Fruit fly (Drosophila melanogaster) whole organism, wandering third instar larva: ENCODE data around the gene CG3306.

Experiments
- Abd-B ChIP-seq: fragments of >200 bp; optimal IDR thresholded peaks from 2 replicates; lab custom pipeline; 2017; ENCODE audit warnings: missing biosample characterization, missing genetic modification characterization
- CG32264 ChIP-seq: fragments of 200-800 bp; sonication (Bioruptor generic); optimal IDR thresholded peaks from 2 replicates; lab custom pipeline; 2016; ENCODE audit warnings: missing biosample characterization, missing genetic modification characterization
- CG9705 ChIP-seq: fragments of 200-800 bp; sonication (Bioruptor generic); optimal IDR thresholded peaks from 2 replicates; lab custom pipeline; 2018; ENCODE audit warnings: missing biosample characterization, mild to moderate bottlenecking, missing genetic modification characterization
- CrebA ChIP-seq: fragments of 200-800 bp; sonication (Bioruptor generic); optimal IDR thresholded peaks from 2 replicates; lab custom pipeline; 2016; ENCODE audit warnings: missing biosample characterization, mild to moderate bottlenecking, missing genetic modification characterization, borderline replicate concordance
- Dfd ChIP-seq: fragments of >200 bp; optimal IDR thresholded peaks from 2 replicates; lab custom pipeline; 2017; ENCODE audit warnings: missing biosample characterization, missing genetic modification characterization
- Dif ChIP-seq: fragments of 200-275, 200-300 bp; sonication (Bioruptor generic); optimal IDR thresholded peaks from 2 replicates; lab custom pipeline; 2018; ENCODE audit warnings: missing biosample characterization, missing genetic modification characterization; ENCODE audit not compliant: partially characterized antibody
- GATAd ChIP-seq: sonication (Bioruptor generic); optimal IDR thresholded peaks from 2 replicates; lab custom pipeline; 2016; ENCODE audit warnings: missing biosample characterization, missing genetic modification characterization
- HLH106 ChIP-seq: fragments of 200-800 bp; optimal IDR thresholded peaks from 3 replicates; lab custom pipeline; 2019; ENCODE audit warnings: missing biosample characterization, mild to moderate bottlenecking, missing genetic modification characterization, moderate library complexity
- Hnf4 ChIP-seq: fragments of 200-800 bp; sonication (Bioruptor generic); optimal IDR thresholded peaks from 2 replicates; lab custom pipeline; 2016; ENCODE audit warnings: missing biosample characterization, mild to moderate bottlenecking, missing genetic modification characterization
- Hr78 ChIP-seq: fragments of >200 bp; optimal IDR thresholded peaks from 2 replicates; lab custom pipeline; 2017; ENCODE audit warnings: missing biosample characterization, missing genetic modification characterization
- Hr83 ChIP-seq: fragments of 200-300 bp; sonication (Bioruptor generic); optimal IDR thresholded peaks from 2 replicates; lab custom pipeline; 2016; ENCODE audit warnings: missing biosample characterization, mild to moderate bottlenecking, missing genetic modification characterization, moderate library complexity; ENCODE audit not compliant: poor library complexity, severe bottlenecking
- Mio ChIP-seq: sonication (Bioruptor generic); optimal IDR thresholded peaks from 2 replicates; lab custom pipeline; 2016; ENCODE audit warnings: missing biosample characterization, missing genetic modification characterization
- N ChIP-seq: fragments of >200 bp; optimal IDR thresholded peaks from 2 replicates; lab custom pipeline; 2018; ENCODE audit warnings: missing biosample characterization, missing external identifiers, missing genetic modification characterization
- Rel ChIP-seq, 2 experiments: fragments of 200-800 bp; sonication (Bioruptor generic) in 1 of 2; optimal IDR thresholded peaks; 2 replicates in 1 of 2; 3 replicates in 1 of 2; lab custom pipeline; 2016 to 2019; ENCODE audit warnings: mild to moderate bottlenecking in 2 of 2, missing biosample characterization in 2 of 2, missing genetic modification characterization in 2 of 2, moderate library complexity in 1 of 2
- Sp1 ChIP-seq: fragments of 200-800 bp; sonication (Bioruptor generic); optimal IDR thresholded peaks from 3 replicates; lab custom pipeline; 2019; ENCODE audit warnings: missing biosample characterization, mild to moderate bottlenecking, missing genetic modification characterization, moderate library complexity
- Vsx2 ChIP-seq: fragments of 200-300, 225-300 bp; sonication (Bioruptor generic); optimal IDR thresholded peaks from 2 replicates; lab custom pipeline; 2018; ENCODE audit warnings: missing biosample characterization, missing genetic modification characterization; ENCODE audit not compliant: partially characterized antibody
- br ChIP-seq: fragments of 200-800 bp; sonication (Bioruptor generic); optimal IDR thresholded peaks from 2 replicates; lab custom pipeline; 2016; ENCODE audit warnings: missing biosample characterization, missing genetic modification characterization
- brk ChIP-seq: fragments of 200-800 bp; sonication (Bioruptor generic); optimal IDR thresholded peaks from 2 replicates; lab custom pipeline; 2016; ENCODE audit warnings: missing biosample characterization, mild to moderate bottlenecking, missing genetic modification characterization
- dl ChIP-seq, 2 experiments: fragments of 175-275, 200-275 bp in 1 of 2; fragments of 200-275 bp in 1 of 2; sonication (Bioruptor generic); optimal IDR thresholded peaks; lab custom pipeline; 2018; ENCODE audit warnings: mild to moderate bottlenecking in 2 of 2, missing biosample characterization in 2 of 2, missing genetic modification characterization in 2 of 2, moderate library complexity in 2 of 2; ENCODE audit not compliant: partially characterized antibody in 2 of 2, insufficient read depth in 1 of 2
- dmrt93B ChIP-seq: fragments of 200-800 bp; sonication (Bioruptor generic); optimal IDR thresholded peaks from 2 replicates; lab custom pipeline; 2018; ENCODE audit warnings: missing biosample characterization, mild to moderate bottlenecking, missing genetic modification characterization
- dsf ChIP-seq: sonication (Bioruptor generic); optimal IDR thresholded peaks from 2 replicates; lab custom pipeline; 2016; ENCODE audit warnings: missing biosample characterization, missing genetic modification characterization, borderline replicate concordance
- ey ChIP-seq: fragments of 200-800 bp; sonication (Bioruptor generic); optimal IDR thresholded peaks from 2 replicates; lab custom pipeline; 2016; ENCODE audit warnings: missing biosample characterization, missing genetic modification characterization
- foxo ChIP-seq, 2 experiments: fragments of 200-800 bp; sonication (Bioruptor generic); optimal IDR thresholded peaks; 2 replicates in 1 of 2; 3 replicates in 1 of 2; lab custom pipeline; 2016 to 2017; ENCODE audit warnings: missing biosample characterization in 2 of 2, missing genetic modification characterization in 2 of 2
- h ChIP-seq: fragments of 200-800 bp; sonication (Bioruptor generic); optimal IDR thresholded peaks from 3 replicates; lab custom pipeline; 2016; ENCODE audit warnings: missing biosample characterization, mild to moderate bottlenecking, missing genetic modification characterization
- lola ChIP-seq: fragments of >200 bp; optimal IDR thresholded peaks from 2 replicates; lab custom pipeline; 2017; ENCODE audit warnings: missing biosample characterization, missing genetic modification characterization
- pan ChIP-seq: fragments of >200 bp; optimal IDR thresholded peaks from 2 replicates; lab custom pipeline; 2017
- psq ChIP-seq: fragments of 200-800 bp; sonication (Bioruptor generic); optimal IDR thresholded peaks from 3 replicates; lab custom pipeline; 2017; ENCODE audit warnings: missing biosample characterization, mild to moderate bottlenecking, missing genetic modification characterization, moderate library complexity
- rgr ChIP-seq: fragments of 200-800 bp; sonication (Bioruptor generic); optimal IDR thresholded peaks from 3 replicates; lab custom pipeline; 2016; ENCODE audit warnings: missing biosample characterization, mild to moderate bottlenecking, missing genetic modification characterization
- tai ChIP-seq: sonication (Bioruptor generic); optimal IDR thresholded peaks from 2 replicates; lab custom pipeline; 2016; ENCODE audit warnings: missing biosample characterization, missing genetic modification characterization
- woc ChIP-seq: sonication (Bioruptor generic); optimal IDR thresholded peaks from 2 replicates; lab custom pipeline; 2016; ENCODE audit warnings: missing biosample characterization, mild to moderate bottlenecking, missing genetic modification characterization

CG3306 gene

DNA sequence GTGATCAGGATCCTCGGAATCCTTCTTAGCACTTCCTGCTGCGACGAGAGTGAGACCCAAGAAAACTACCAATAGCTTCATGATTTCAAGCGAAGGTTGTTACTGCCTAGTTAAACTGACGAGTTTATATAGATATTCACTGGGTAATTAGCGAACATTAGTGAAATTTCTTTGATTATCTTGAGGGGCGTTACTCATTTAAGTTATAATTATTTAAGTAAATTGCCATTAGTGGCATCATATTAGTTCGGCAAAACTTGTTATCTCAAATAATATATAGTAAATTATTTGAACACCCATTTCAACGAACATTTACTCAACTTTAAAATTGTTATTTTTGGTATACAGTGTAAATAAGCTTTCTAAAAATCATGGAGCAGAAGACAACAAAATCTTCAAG is at the start of gene CG3306, which contains the start of gene CG3088:
CG3306 (plus strand) TSS at position 299 of the 400 bp plus-strand sequence.
CG3088 (minus strand) TSS at position 101 of the 400 bp plus-strand sequence.
- no peak for TF ChIP-seq lola (GFP tag; lab: Kevin White, UChicago)
- no peak for TF ChIP-seq HLH106 (tag; lab: Kevin White, UChicago)
- no peak for TF ChIP-seq Sp1
- no peak for TF ChIP-seq Hr83 (GFP tag; lab: Kevin White, UChicago)
- TF ChIP-seq br (GFP tag; lab: Kevin White, UChicago) = no peak
- TF ChIP-seq tai (GFP tag; lab: Kevin White, UChicago) = no peak
- TF ChIP-seq rgr (GFP tag; lab: Kevin White, UChicago) = no peak
- no peak for TF ChIP-seq brk (GFP tag; lab: Kevin White, UChicago)
- TF ChIP-seq psq (GFP tag; lab: Kevin White, UChicago) = no peak
- TF ChIP-seq Vsx2 (GFP tag; lab: Kevin White, UChicago) = no peak
- TF ChIP-seq h (GFP tag; lab: Kevin White, UChicago) = no peak
- TF ChIP-seq CG32264 (GFP tag; lab: Kevin White, UChicago) = no peak
- TF ChIP-seq N (GFP tag; lab: Kevin White, UChicago) = no peak
- TF ChIP-seq CG9705 (GFP tag; lab: Kevin White, UChicago) = no peak
- TF ChIP-seq GATAd (GFP tag; lab: Kevin White, UChicago) = no peak
- no peak for TF ChIP-seq dl (GFP tag; optimal IDR thresholded peaks at IDR 0.05; lab: Kevin White, UChicago; ENCODE audit: insufficient read depth in 1 of 2, partially characterized antibody in 2 of 2)
- TF ChIP-seq dsf (GFP tag; lab: Kevin White, UChicago) = no peak
- TF ChIP-seq foxo (GFP tag; optimal IDR thresholded peaks at IDR 0.05; lab: Kevin White, UChicago) = no peak

- TF ChIP-seq brk (GFP tag; lab: Kevin White, UChicago) = no peak
- no peak for TF ChIP-seq ey (GFP tag; lab: Kevin White, UChicago)
- TF ChIP-seq Hnf4 (GFP tag; lab: Kevin White, UChicago) = no peak
- no peak for TF ChIP-seq Abd-B (GFP tag; lab: Kevin White, UChicago)
- TF ChIP-seq Hr78 = no peak
- no peak for TF ChIP-seq Mio (GFP tag; lab: Kevin White, UChicago)
- TF ChIP-seq Dfd (GFP tag; lab: Kevin White, UChicago) = no peak
- no peak for TF ChIP-seq pan (lab: Kevin White, UChicago)
Measured at dm6 chr3L:9552190-9552809, 49.0 kb upstream of the CG3306 start.

dm6 chr3L:9555004-9555403 is 46.3 kb upstream of the CG3306 start:
- TF ChIP-seq woc (GFP tag; lab: Kevin White, UChicago) (no peak), Vsx2 (GFP tag; lab: Kevin White, UChicago) (no peak), CrebA (GFP tag; lab: Kevin White, UChicago) (no peak), dl (GFP tag; optimal IDR thresholded peaks at IDR 0.05; lab: Kevin White, UChicago; ENCODE audit: insufficient read depth in 1 of 2, partially characterized antibody in 2 of 2) (no peak), CG32264 (GFP tag; lab: Kevin White, UChicago) (no peak), brk (GFP tag; lab: Kevin White, UChicago) (no peak), Abd-B (GFP tag; lab: Kevin White, UChicago) (no peak)

DNA sequence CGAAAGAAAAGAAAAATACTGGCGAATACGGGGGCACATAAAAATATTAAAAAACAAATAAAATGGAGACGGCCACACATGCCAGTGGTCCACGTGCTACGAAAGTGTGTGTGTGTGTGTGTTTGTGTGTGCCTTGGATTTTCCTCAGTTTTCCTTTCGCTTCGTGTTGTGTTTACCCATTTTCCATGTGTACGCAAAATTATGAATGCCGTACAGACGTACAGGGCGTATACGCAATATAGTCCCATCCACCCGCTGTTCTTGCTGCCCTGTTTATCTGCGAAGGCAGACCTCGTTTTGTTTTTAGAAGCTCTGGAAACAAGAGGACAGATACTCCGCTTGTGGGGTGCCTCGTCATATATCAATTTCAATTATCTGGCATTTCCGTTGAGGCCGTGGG is 44.7 kb upstream of the CG3306 start:
- TF ChIP-seq brk (GFP tag; lab: Kevin White, UChicago) (no peak), rgr (GFP tag; lab: Kevin White, UChicago) (no peak), psq (GFP tag; lab: Kevin White, UChicago) (no peak), Rel (GFP tag; optimal IDR thresholded peaks at IDR 0.05; lab: Kevin White, UChicago) (no peak), Rel (tag; optimal IDR thresholded peaks at IDR 0.05; lab: Kevin White, UChicago) (no peak), Dif (GFP tag; lab: Kevin White, UChicago) (no peak), Hr78 (no peak), dmrt93B (GFP tag; lab: Kevin White, UChicago) (no peak)
